In genomic region chrX:8718856-8719255, ce11 we compare ENCODE assay signal across 1 worm cellular context.
TF ChIP-seq lines count a peak whose summit lies in the region.

Gene F53A9.8 (minus strand): TSS chrX:8718904.

TF ChIP-seq in whole organism, L2 larva, 48 proteins besides CTCF, POLR2A, EP300 and RAD21 (continued from another document):
- no peak for TF ChIP-seq sma-3 (GFP tag; optimal IDR thresholded peaks at IDR 0.05; lab: Kevin White, UChicago)
